Fruit fly (Drosophila melanogaster) whole organism, embryonic: ENCODE results near the gene Fcp3C.

Source experiments
- Atf-2 ChIP-seq: fragments of 200-800 bp; sonication (Bioruptor generic); optimal IDR thresholded peaks from 2 replicates; lab custom pipeline; 2016; ENCODE audit warnings: missing biosample characterization, missing genetic modification characterization
- CG10321 ChIP-seq: fragments of 200-800 bp; sonication (Bioruptor generic); IDR thresholded peaks from 2 replicates; pipeline ENCODE4 v1.3.6; 2022; ENCODE audit warnings: missing biosample characterization, missing genetic modification characterization
- CG10366 ChIP-seq: fragments of 200-800 bp; sonication (Bioruptor generic); IDR thresholded peaks from 2 replicates; pipeline ENCODE4 v1.3.6; 2022; ENCODE audit warnings: missing biosample characterization, missing genetic modification characterization
- CG13894 ChIP-seq: fragments of 200-800 bp; sonication (Bioruptor generic); optimal IDR thresholded peaks from 3 replicates; lab custom pipeline; 2018; ENCODE audit warnings: missing biosample characterization, mild to moderate bottlenecking, missing genetic modification characterization, moderate library complexity
- CG14667 ChIP-seq: fragments of 200-800 bp; sonication (Bioruptor generic); IDR thresholded peaks from 2 replicates; pipeline ENCODE4 v1.3.6; 2022; ENCODE audit warnings: missing biosample characterization, missing genetic modification characterization
- CG15073 ChIP-seq: fragments of 200-800 bp; sonication (Bioruptor generic); optimal IDR thresholded peaks from 2 replicates; lab custom pipeline; 2016; ENCODE audit warnings: missing biosample characterization, missing genetic modification characterization
- CG17829 ChIP-seq: fragments of 200-800 bp; optimal IDR thresholded peaks from 2 replicates; lab custom pipeline; 2019; ENCODE audit warnings: missing biosample characterization, mild to moderate bottlenecking, missing genetic modification characterization, moderate library complexity
- CG1832 ChIP-seq: fragments of 200-800 bp; sonication (Bioruptor generic); optimal IDR thresholded peaks from 2 replicates; lab custom pipeline; 2017; ENCODE audit warnings: missing biosample characterization, mild to moderate bottlenecking, missing genetic modification characterization, inconsistent platforms
- CG18599 ChIP-seq: fragments of 200-800 bp; sonication (Bioruptor generic); optimal IDR thresholded peaks from 3 replicates; lab custom pipeline; 2017; ENCODE audit warnings: missing biosample characterization, missing genetic modification characterization, mild to moderate bottlenecking, moderate library complexity, missing genetic modification reagents
- CG32532 ChIP-seq: fragments of 200-800 bp; sonication (Bioruptor generic); IDR thresholded peaks from 2 replicates; pipeline ENCODE4 v1.3.6; 2022; ENCODE audit warnings: missing biosample characterization, missing genetic modification characterization
- CG32767 ChIP-seq: fragments of 200-800 bp; sonication (Bioruptor generic); IDR thresholded peaks from 2 replicates; pipeline ENCODE4 v1.3.6; 2022; ENCODE audit warnings: missing biosample characterization, missing genetic modification characterization
- CG33213 ChIP-seq: fragments of 200-800 bp; sonication (Bioruptor generic); optimal IDR thresholded peaks from 3 replicates; lab custom pipeline; 2016; ENCODE audit warnings: missing biosample characterization, missing genetic modification characterization
- CG34376 ChIP-seq: fragments of 200-800 bp; sonication (Bioruptor generic); optimal IDR thresholded peaks from 2 replicates; lab custom pipeline; 2018; ENCODE audit warnings: missing biosample characterization, mild to moderate bottlenecking, missing genetic modification characterization
- CG5180 ChIP-seq: fragments of 200-800 bp; sonication (Bioruptor generic); optimal IDR thresholded peaks from 3 replicates; lab custom pipeline; 2017; ENCODE audit warnings: missing biosample characterization, missing genetic modification characterization, mild to moderate bottlenecking, moderate library complexity, missing genetic modification reagents
- CG6765 ChIP-seq: fragments of 200-800 bp; sonication (Bioruptor generic); optimal IDR thresholded peaks from 3 replicates; lab custom pipeline; 2017; ENCODE audit warnings: missing biosample characterization, mild to moderate bottlenecking, missing genetic modification characterization
- CG7745 ChIP-seq: fragments of 200-800 bp; sonication (Bioruptor generic); optimal IDR thresholded peaks from 2 replicates; lab custom pipeline; 2018; ENCODE audit warnings: missing biosample characterization, mild to moderate bottlenecking, missing genetic modification characterization, moderate library complexity
- CG8924 ChIP-seq: fragments of 200-800 bp; optimal IDR thresholded peaks from 3 replicates; lab custom pipeline; 2019; ENCODE audit warnings: missing biosample characterization, mild to moderate bottlenecking, missing genetic modification characterization, moderate library complexity
- CG8944 ChIP-seq: fragments of 200-800 bp; sonication (Bioruptor generic); optimal IDR thresholded peaks from 3 replicates; lab custom pipeline; 2016; ENCODE audit warnings: missing biosample characterization, missing genetic modification characterization
- Chrac-16 ChIP-seq: fragments of 200-800 bp; sonication (Bioruptor generic); optimal IDR thresholded peaks from 3 replicates; lab custom pipeline; 2016; ENCODE audit warnings: missing biosample characterization, missing genetic modification characterization
- Dad ChIP-seq: fragments of 200-800 bp; sonication (Bioruptor generic); optimal IDR thresholded peaks from 3 replicates; lab custom pipeline; 2016; ENCODE audit warnings: missing biosample characterization, missing genetic modification characterization
- Deaf1 ChIP-seq: fragments of 200-800 bp; optimal IDR thresholded peaks from 3 replicates; lab custom pipeline; 2019; ENCODE audit warnings: missing biosample characterization, mild to moderate bottlenecking, missing genetic modification characterization, moderate library complexity
- Dek ChIP-seq: fragments of 200-800 bp; sonication (Bioruptor generic); optimal IDR thresholded peaks from 3 replicates; lab custom pipeline; 2019; ENCODE audit warnings: missing biosample characterization, mild to moderate bottlenecking, missing genetic modification characterization, moderate library complexity
- Fer3 ChIP-seq: fragments of 200-800 bp; sonication (Bioruptor generic); optimal IDR thresholded peaks from 2 replicates; lab custom pipeline; 2018; ENCODE audit warnings: missing biosample characterization, mild to moderate bottlenecking, missing genetic modification characterization, moderate library complexity
- Gug ChIP-seq: fragments of 200-800 bp; sonication (Bioruptor generic); IDR thresholded peaks from 4 replicates; pipeline ENCODE4 v1.3.6; 2022; ENCODE audit warnings: missing biosample characterization, missing genetic modification characterization
- HLH4C ChIP-seq: fragments of 200-800 bp; sonication (Bioruptor generic); IDR thresholded peaks from 3 replicates; pipeline ENCODE4 v1.3.6; 2022; ENCODE audit warnings: missing biosample characterization, missing genetic modification characterization; ENCODE audit not compliant: partially characterized antibody
- Hmx ChIP-seq: fragments of 200-800 bp; sonication (Bioruptor generic); optimal IDR thresholded peaks from 2 replicates; lab custom pipeline; 2016; ENCODE audit warnings: missing biosample characterization, missing genetic modification characterization
- Hsf ChIP-seq: fragments of 200-800 bp; sonication (Bioruptor generic); optimal IDR thresholded peaks from 3 replicates; lab custom pipeline; 2016; ENCODE audit warnings: missing biosample characterization, missing genetic modification characterization
- MTF-1 ChIP-seq: fragments of 200-800 bp; sonication (Bioruptor generic); optimal IDR thresholded peaks from 2 replicates; lab custom pipeline; 2018; ENCODE audit warnings: missing biosample characterization, mild to moderate bottlenecking, missing genetic modification characterization, borderline replicate concordance
- NC2α ChIP-seq: fragments of 200-800 bp; sonication (Bioruptor generic); optimal IDR thresholded peaks from 2 replicates; lab custom pipeline; 2016; ENCODE audit warnings: missing biosample characterization, missing genetic modification characterization
- Oaz ChIP-seq: fragments of 200-800 bp; sonication (Bioruptor generic); IDR thresholded peaks from 2 replicates; pipeline ENCODE4 v1.3.6; 2022; ENCODE audit warnings: missing biosample characterization, missing genetic modification characterization
- Pdp1 ChIP-seq, 2 experiments: fragments of 200-800 bp; sonication (Bioruptor generic); optimal IDR thresholded peaks; 3 replicates each; lab custom pipeline; 2016; ENCODE audit warnings: missing biosample characterization in 2 of 2, missing genetic modification characterization in 2 of 2, mild to moderate bottlenecking in 1 of 2, moderate library complexity in 1 of 2
- Ptx1 ChIP-seq: fragments of 200-800 bp; sonication (Bioruptor generic); IDR thresholded peaks from 2 replicates; pipeline ENCODE4 v1.3.6; 2022; ENCODE audit warnings: missing biosample characterization, missing genetic modification characterization
- TFAM ChIP-seq: fragments of 200-800 bp; sonication (Bioruptor generic); optimal IDR thresholded peaks from 2 replicates; lab custom pipeline; 2017; ENCODE audit warnings: missing biosample characterization, missing genetic modification characterization, inconsistent platforms
- bigmax ChIP-seq: fragments of 200-800 bp; sonication (Bioruptor generic); optimal IDR thresholded peaks from 2 replicates; lab custom pipeline; 2018; ENCODE audit warnings: missing biosample characterization, mild to moderate bottlenecking, missing genetic modification characterization
- bsh ChIP-seq, 2 experiments: fragments of 200-800 bp; sonication (Bioruptor generic); optimal IDR thresholded peaks; 2 replicates each; lab custom pipeline; 2017 to 2018; ENCODE audit warnings: mild to moderate bottlenecking in 2 of 2, missing biosample characterization in 2 of 2, missing genetic modification characterization in 2 of 2, moderate library complexity in 1 of 2
- corto ChIP-seq: fragments of 200-800 bp; sonication (Bioruptor generic); optimal IDR thresholded peaks from 2 replicates; lab custom pipeline; 2016; ENCODE audit warnings: missing biosample characterization, mild to moderate bottlenecking, missing genetic modification characterization, moderate library complexity
- cwo ChIP-seq: fragments of 200-800 bp; sonication (Bioruptor generic); optimal IDR thresholded peaks from 3 replicates; lab custom pipeline; 2017; ENCODE audit warnings: missing biosample characterization, missing genetic modification characterization, mild to moderate bottlenecking, moderate library complexity, missing genetic modification reagents
- gcm ChIP-seq: fragments of 200-800 bp; sonication (Bioruptor generic); optimal IDR thresholded peaks from 2 replicates; lab custom pipeline; 2019; ENCODE audit warnings: missing biosample characterization, mild to moderate bottlenecking, missing genetic modification characterization, moderate library complexity
- her ChIP-seq: fragments of 200-800 bp; sonication (Bioruptor generic); optimal IDR thresholded peaks from 2 replicates; lab custom pipeline; 2016; ENCODE audit warnings: missing biosample characterization, missing genetic modification characterization
- lola ChIP-seq, 3 experiments: fragments of >200 bp in 2 of 3; fragments of 200-800 bp in 1 of 3; sonication (Bioruptor generic) in 1 of 3; optimal IDR thresholded peaks; 2 replicates each; lab custom pipeline; 2017 to 2019; ENCODE audit warnings: missing biosample characterization in 3 of 3, missing genetic modification characterization in 3 of 3, mild to moderate bottlenecking in 1 of 3, moderate library complexity in 1 of 3
- mld ChIP-seq: fragments of 200-800 bp; sonication (Bioruptor generic); IDR thresholded peaks from 3 replicates; pipeline ENCODE4 v1.3.6; 2022; ENCODE audit warnings: missing biosample characterization, missing genetic modification characterization; ENCODE audit not compliant: partially characterized antibody
- nerfin-1 ChIP-seq: fragments of 200-800 bp; sonication (Bioruptor generic); optimal IDR thresholded peaks from 3 replicates; lab custom pipeline; 2019; ENCODE audit warnings: missing biosample characterization, mild to moderate bottlenecking, missing genetic modification characterization, moderate library complexity
- pros ChIP-seq: fragments of 200-800 bp; sonication (Bioruptor generic); optimal IDR thresholded peaks from 3 replicates; lab custom pipeline; 2019; ENCODE audit warnings: missing biosample characterization, mild to moderate bottlenecking, missing genetic modification characterization, moderate library complexity
- psq ChIP-seq: fragments of 200-800 bp; sonication (Bioruptor generic); optimal IDR thresholded peaks from 2 replicates; lab custom pipeline; 2017; ENCODE audit warnings: missing biosample characterization, missing genetic modification characterization
- slbo ChIP-seq: fragments of 200-800 bp; sonication (Bioruptor generic); IDR thresholded peaks from 2 replicates; pipeline ENCODE4 v1.3.6; 2022; ENCODE audit warnings: missing biosample characterization, missing genetic modification characterization
- slou ChIP-seq: fragments of 200-800 bp; sonication (Bioruptor generic); optimal IDR thresholded peaks from 3 replicates; lab custom pipeline; 2016; ENCODE audit warnings: missing biosample characterization, missing genetic modification characterization
- sqz ChIP-seq: fragments of 200-800 bp; sonication (Bioruptor generic); optimal IDR thresholded peaks from 3 replicates; lab custom pipeline; 2018; ENCODE audit warnings: missing biosample characterization, mild to moderate bottlenecking, missing genetic modification characterization
- sug ChIP-seq: fragments of 200-800 bp; optimal IDR thresholded peaks from 2 replicates; lab custom pipeline; 2019; ENCODE audit warnings: missing biosample characterization, mild to moderate bottlenecking, missing genetic modification characterization, moderate library complexity
- toy ChIP-seq: fragments of 200-800 bp; sonication (Bioruptor generic); IDR thresholded peaks from 2 replicates; pipeline ENCODE4 v1.3.6; 2022; ENCODE audit warnings: missing biosample characterization, missing genetic modification characterization
- wdn ChIP-seq: fragments of 200-800 bp; sonication (Bioruptor generic); IDR thresholded peaks from 2 replicates; pipeline ENCODE4 v1.3.6; 2022; ENCODE audit warnings: missing biosample characterization, missing genetic modification characterization

Fcp3C gene

dm6 chrX:3188419-3188818 lies 14.1 kb upstream of the Fcp3C start (continued):
- TF ChIP-seq Pdp1 (GFP tag; optimal IDR thresholded peaks at IDR 0.05; lab: Kevin White, UChicago) (peak in 1 of 2 experiments; percentile 58), CG10366 (GFP tag; lab: Robert Waterston, UW) (no peak), bsh (GFP tag; optimal IDR thresholded peaks at IDR 0.05; lab: Kevin White, UChicago) (peak in 1 of 2 experiments; percentile 60), gcm (GFP tag; lab: Kevin White, UChicago) (peak; percentile 55), Hsf (no peak), corto (GFP tag; lab: Kevin White, UChicago) (no peak), Hmx (GFP tag; lab: Kevin White, UChicago) (no peak), Gug (GFP tag; lab: Robert Waterston, UW) (no peak), NC2α (no peak), Dad (GFP tag; lab: Kevin White, UChicago) (no peak), slbo (GFP tag; lab: Robert Waterston, UW) (no peak), toy (GFP tag; lab: Robert Waterston, UW) (no peak), Ptx1 (GFP tag; lab: Robert Waterston, UW) (no peak), CG8924 (tag; lab: Kevin White, UChicago) (no peak), lola (GFP tag; optimal IDR thresholded peaks at IDR 0.05; lab: Kevin White, UChicago) (peak in 1 of 3 experiments; percentile 2), pros (GFP tag; lab: Kevin White, UChicago) (no peak), Fer3 (tag; lab: Kevin White, UChicago) (peak; percentile 59), nerfin-1 (peak; percentile 32), her (peak; percentile 29), MTF-1 (GFP tag; lab: Kevin White, UChicago) (peak; percentile 72), Oaz (GFP tag; lab: Robert Waterston, UW) (no peak), mld (GFP tag; lab: Robert Waterston, UW) (no peak), CG17829 (tag; lab: Kevin White, UChicago) (no peak), CG18599 (peak; percentile 41), psq (GFP tag; lab: Kevin White, UChicago) (peak; percentile 35), CG32532 (GFP tag; lab: Robert Waterston, UW) (no peak; the same call in 1 of the 2 replicates), TFAM (GFP tag; lab: Kevin White, UChicago) (no peak), bigmax (GFP tag; lab: Kevin White, UChicago) (no peak), CG33213 (GFP tag; lab: Kevin White, UChicago) (peak; percentile 8), CG32767 (GFP tag; lab: Robert Waterston, UW) (no peak), CG13894 (tag; lab: Kevin White, UChicago) (no peak), Chrac-16 (GFP tag; lab: Kevin White, UChicago) (no peak), CG34376 (GFP tag; lab: Kevin White, UChicago) (no peak), Dek (tag; lab: Kevin White, UChicago) (no peak), CG10321 (GFP tag; lab: Robert Waterston, UW) (0 out of 2 replicates have a peak, but pooled peaks have one; percentile 18), sug (tag; lab: Kevin White, UChicago) (peak; percentile 30), CG1832 (GFP tag; lab: Kevin White, UChicago) (no peak), CG7745 (no peak), HLH4C (GFP tag; lab: Robert Waterston, UW) (no peak), CG6765 (GFP tag; lab: Kevin White, UChicago) (peak; percentile 61), CG8944 (GFP tag; lab: Kevin White, UChicago) (no peak), CG5180 (GFP tag; lab: Kevin White, UChicago) (peak; percentile 45), Deaf1 (tag; lab: Kevin White, UChicago) (no peak), Atf-2 (peak; percentile 6), CG15073 (GFP tag; lab: Kevin White, UChicago) (no peak), sqz (GFP tag; lab: Kevin White, UChicago) (peak; percentile 51), wdn (GFP tag; lab: Robert Waterston, UW) (no peak), slou (GFP tag; lab: Kevin White, UChicago) (peak; percentile 17), cwo (GFP tag; lab: Kevin White, UChicago) (no peak), CG14667 (GFP tag; lab: Robert Waterston, UW) (no peak)
